Worm (Caenorhabditis elegans) whole organism, L3 larva: ENCODE measurements around the gene Y55D9A.2.

ENCODE experiments used
- R02D3.7 ChIP-seq: fragments of 150-350 bp; optimal IDR thresholded peaks from 2 replicates; lab custom pipeline; 2014; ENCODE audit warnings: missing biosample characterization, missing genetic modification characterization
- ZK546.5 ChIP-seq: sonication (generic microtip); optimal IDR thresholded peaks from 2 replicates; lab custom pipeline; 2017; ENCODE audit warnings: missing biosample characterization, missing genetic modification characterization
- ceh-16 ChIP-seq: sonication (generic microtip); optimal IDR thresholded peaks from 2 replicates; lab custom pipeline; 2017; ENCODE audit warnings: missing biosample characterization, missing genetic modification characterization
- ceh-82 ChIP-seq: fragments of 150-350 bp; optimal IDR thresholded peaks from 2 replicates; lab custom pipeline; 2014; ENCODE audit warnings: missing biosample characterization, missing genetic modification characterization
- elt-1 ChIP-seq: fragments of 150-350 bp; optimal IDR thresholded peaks from 2 replicates; lab custom pipeline; 2014; ENCODE audit warnings: missing biosample characterization, missing genetic modification characterization
- fkh-10 ChIP-seq: sonication (generic microtip); optimal IDR thresholded peaks from 2 replicates; lab custom pipeline; 2017; ENCODE audit warnings: missing biosample characterization, missing genetic modification reagents, missing genetic modification characterization
- mdl-1 ChIP-seq: fragments of 150-350 bp; optimal IDR thresholded peaks from 2 replicates; lab custom pipeline; 2014; ENCODE audit warnings: missing biosample characterization, missing genetic modification characterization
- mml-1 ChIP-seq: fragments of 150-350 bp; sonication (generic microtip); optimal IDR thresholded peaks from 3 replicates; lab custom pipeline; 2014; ENCODE audit warnings: missing biosample characterization, missing genetic modification characterization
- nhr-11 ChIP-seq: fragments of 150-350 bp; optimal IDR thresholded peaks from 2 replicates; lab custom pipeline; 2014; ENCODE audit warnings: missing biosample characterization, missing genetic modification characterization
- nhr-237 ChIP-seq: fragments of 150-350 bp; optimal IDR thresholded peaks from 2 replicates; lab custom pipeline; 2014; ENCODE audit warnings: missing biosample characterization, missing genetic modification characterization
- snpc-4 ChIP-seq: fragments of 150-350 bp; optimal IDR thresholded peaks from 2 replicates; lab custom pipeline; 2014; ENCODE audit warnings: missing biosample characterization, missing genetic modification characterization

DNA sequence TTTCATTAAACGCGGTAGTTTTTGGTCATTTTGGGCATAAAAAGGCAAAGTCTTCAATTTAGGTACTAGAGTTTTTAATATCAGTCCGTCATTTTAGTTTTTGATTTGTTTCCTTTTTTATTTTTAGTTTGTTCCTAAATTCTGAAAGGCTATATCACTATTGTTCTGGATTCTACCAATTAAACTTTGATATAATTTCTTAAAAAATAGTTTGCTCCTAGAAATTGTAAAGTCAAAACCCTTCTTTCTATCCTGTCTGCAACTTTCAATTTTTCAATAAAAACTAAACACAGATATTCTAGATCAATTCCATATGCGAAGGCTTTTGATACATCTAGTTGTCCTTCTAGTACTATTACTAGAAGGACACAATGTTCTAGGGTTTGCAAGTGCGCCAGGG is 32.2 kb downstream of the Y55D9A.2 start, which contains the start of gene K08E7.5:
- TF ChIP-seq nhr-237 (tag; lab: Kevin White, UChicago) (no peak), ceh-82 (tag; lab: Kevin White, UChicago) (no peak), snpc-4 (tag; lab: Kevin White, UChicago) (no peak), ceh-16 (tag; lab: Kevin White, UChicago) (no peak), elt-1 (tag; lab: Kevin White, UChicago) (no peak), ZK546.5 (tag; lab: Kevin White, UChicago) (no peak), fkh-10 (GFP tag; lab: Kevin White, UChicago) (no peak), mdl-1 (tag; lab: Kevin White, UChicago) (no peak), mml-1 (no peak), R02D3.7 (tag; lab: Kevin White, UChicago) (no peak), nhr-11 (tag; lab: Kevin White, UChicago) (no peak)
